Worm (Caenorhabditis elegans): Measurements from ENCODE around the gene ncs-5.

ce11 chrV:18859121-18859520, 39.6 kb downstream of the ncs-5 start, which contains the start of gene wars-1:
- TF ChIP-seq snpc-1.1 (tag; optimal IDR thresholded peaks at IDR 0.05; ENCODE audit: insufficient read depth): no peak
- no peak for TF ChIP-seq Y67H2A.10 (GFP tag; conservative IDR thresholded peaks at IDR 0.05)
- TF ChIP-seq F22D6.2 (tag; optimal IDR thresholded peaks at IDR 0.05): no peak
- no peak for TF ChIP-seq atf-7 (tag; optimal IDR thresholded peaks at IDR 0.05)
- TF ChIP-seq F57C9.4 (tag; optimal IDR thresholded peaks at IDR 0.05): no peak
- no peak for TF ChIP-seq pha-4 (tag; optimal IDR thresholded peaks at IDR 0.05)
- TF ChIP-seq lin-54 (GFP tag; optimal IDR thresholded peaks at IDR 0.05): no peak
- no peak for TF ChIP-seq unc-62 (GFP tag; optimal IDR thresholded peaks at IDR 0.05)
- no peak for TF ChIP-seq repo-1 (tag; optimal IDR thresholded peaks at IDR 0.05)
- TF ChIP-seq ceh-79 (tag; optimal IDR thresholded peaks at IDR 0.05): no peak
- no peak for TF ChIP-seq attf-6 (GFP tag; IDR thresholded peaks at IDR 0.05)
- no peak for TF ChIP-seq egl-44 (GFP tag; IDR thresholded peaks at IDR 0.05)

Data from whole organism, young adult.